Worm (Caenorhabditis elegans): ENCODE measurements around the gene F55G1.1.

The F55G1.1 gene

DNA sequence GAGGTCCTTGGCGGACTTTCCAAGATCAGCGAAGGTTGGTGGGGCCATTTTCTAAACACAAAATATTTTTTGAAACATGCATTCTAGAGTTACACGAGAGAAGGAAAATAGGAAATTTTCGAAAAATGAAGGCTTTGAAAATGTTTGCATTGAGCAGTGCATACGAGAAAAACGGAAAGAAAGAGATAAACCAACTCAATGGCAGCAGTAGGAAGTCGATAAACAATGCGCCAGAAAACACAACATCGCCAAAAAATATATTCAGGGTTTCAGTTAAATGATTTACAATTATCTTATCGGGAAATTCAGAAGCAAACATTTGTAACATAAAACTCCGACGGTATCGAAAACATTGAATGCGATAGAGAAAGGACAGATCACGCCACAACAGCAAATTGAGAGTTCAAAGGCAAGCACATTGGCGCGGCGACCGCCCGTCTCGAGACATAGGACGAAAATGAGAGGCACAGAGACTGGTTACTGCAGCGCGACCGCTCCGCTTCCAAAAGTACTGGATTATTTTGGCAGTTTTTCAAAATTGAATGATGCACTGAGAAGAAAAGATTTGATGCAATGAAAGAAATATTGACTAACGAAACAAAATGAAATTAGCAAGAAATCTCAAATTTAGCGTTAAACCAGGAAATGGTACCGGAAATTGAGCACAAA, 16.4 kb downstream of the F55G1.1 start, which contains the start of the genes vdac-1 and R05G6.5 (continued):
- TF ChIP-seq bed-2 (GFP tag; IDR thresholded peaks at IDR 0.05) (no peak), ztf-26 (tag; optimal IDR thresholded peaks at IDR 0.05) (peak; percentile 21), Y53G8AR.9 (GFP tag; conservative IDR thresholded peaks at IDR 0.05) (peak; percentile 86), F23B12.7 (tag; optimal IDR thresholded peaks at IDR 0.05; ENCODE audit: insufficient read depth) (peak; percentile 25), nhr-120 (GFP tag; IDR thresholded peaks at IDR 0.05) (no peak), K11D2.4 (GFP tag; IDR thresholded peaks at IDR 0.05) (peak; percentile 54; the same call in 1 of the 2 replicates), atf-7 (tag; optimal IDR thresholded peaks at IDR 0.05) (peak; percentile 44), hsf-1 (GFP tag; IDR thresholded peaks at IDR 0.05) (0 out of 2 replicates have a peak, but pooled peaks have one; percentile 54), lag-1 (GFP tag; IDR thresholded peaks at IDR 0.05) (no peak)

DNA sequence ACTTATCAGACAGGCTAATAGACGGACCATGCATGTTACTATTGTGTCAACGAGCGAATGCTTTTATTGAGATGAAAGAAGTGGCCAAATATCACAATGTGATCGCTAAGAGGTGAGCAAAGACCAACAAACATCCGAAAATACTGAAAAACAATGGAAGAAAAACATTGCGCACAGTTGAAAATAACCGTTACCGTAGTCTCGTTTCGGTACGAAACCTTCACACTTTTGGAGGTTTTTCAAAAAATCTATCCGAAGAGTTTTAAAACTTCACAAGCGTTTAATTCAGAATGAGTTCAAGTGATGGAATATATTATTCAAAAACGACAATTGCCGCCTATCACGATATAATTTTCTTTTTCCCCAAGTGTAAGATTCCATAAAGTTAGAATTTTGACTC, 17.3 kb downstream of the F55G1.1 start:
- TF ChIP-seq nhr-120 (GFP tag; IDR thresholded peaks at IDR 0.05) (no peak), ekl-4 (GFP tag; IDR thresholded peaks at IDR 0.05) (no peak), efl-1 (GFP tag; optimal IDR thresholded peaks at IDR 0.05) (peak; percentile 51), attf-3 (GFP tag; conservative IDR thresholded peaks at IDR 0.05) (peak; percentile 35; the same call in 1 of the 2 replicates), lin-54 (GFP tag; optimal IDR thresholded peaks at IDR 0.05) (peak; percentile 53), Y79H2A.3 (GFP tag; conservative IDR thresholded peaks at IDR 0.05) (no peak), lsl-1 (GFP tag; optimal IDR thresholded peaks at IDR 0.05) (peak; percentile 79), T26A5.8 (tag; optimal IDR thresholded peaks at IDR 0.05) (no peak), ama-1 (optimal IDR thresholded peaks at IDR 0.05) (no peak), ama-1 (GFP tag; optimal IDR thresholded peaks at IDR 0.05) (no peak), C06A6.2 (GFP tag; conservative IDR thresholded peaks at IDR 0.05) (no peak), Y53G8AR.9 (GFP tag; conservative IDR thresholded peaks at IDR 0.05) (no peak), akir-1 (GFP tag; optimal IDR thresholded peaks at IDR 0.05) (no peak), F33H1.4 (GFP tag; IDR thresholded peaks at IDR 0.05) (peak; percentile 80), hsf-1 (GFP tag; IDR thresholded peaks at IDR 0.05) (no peak), snpc-1.1 (tag; optimal IDR thresholded peaks at IDR 0.05; ENCODE audit: insufficient read depth) (no peak), dpl-1 (GFP tag; optimal IDR thresholded peaks at IDR 0.05) (peak; percentile 40), him-1 (tag; optimal IDR thresholded peaks at IDR 0.05) (peak; percentile 16), ztf-26 (tag; optimal IDR thresholded peaks at IDR 0.05) (no peak), nhr-90 (tag; optimal IDR thresholded peaks at IDR 0.05) (no peak), snpc-3.4 (tag; optimal IDR thresholded peaks at IDR 0.05) (no peak), snpc-4 (GFP tag; optimal IDR thresholded peaks at IDR 0.05) (no peak), snpc-4 (tag; optimal IDR thresholded peaks at IDR 0.05) (no peak), madf-10 (tag; optimal IDR thresholded peaks at IDR 0.05) (no peak), ceh-100 (GFP tag; IDR thresholded peaks at IDR 0.05) (no peak), attf-6 (GFP tag; IDR thresholded peaks at IDR 0.05) (no peak), tbx-9 (tag; optimal IDR thresholded peaks at IDR 0.05; ENCODE audit: borderline replicate concordance) (no peak), mcd-1 (GFP tag; IDR thresholded peaks at IDR 0.05) (no peak), ZK185.1 (tag; optimal IDR thresholded peaks at IDR 0.05; ENCODE audit: poor library complexity, severe bottlenecking) (no peak), F37B4.10 (GFP tag; IDR thresholded peaks at IDR 0.05) (no peak), sptf-2 (GFP tag; optimal IDR thresholded peaks at IDR 0.05) (no peak), madf-6 (GFP tag; IDR thresholded peaks at IDR 0.05) (peak; percentile 54; the same call in 1 of the 2 replicates), ets-4 (GFP tag; optimal IDR thresholded peaks at IDR 0.05) (no peak), xnd-1 (tag; optimal IDR thresholded peaks at IDR 0.05) (peak; percentile 6)

Data from whole organism, young adult.